Worm (Caenorhabditis elegans) whole organism, L4/young adult: ENCODE data around the gene srw-66.
"Not testable (repeated sequence)": the region's sequence is repeated elsewhere in the genome, so short reads cannot be mapped to it uniquely, and the experiment has no call there.

Source experiments
- W03F9.2 ChIP-seq: fragments of 150-350 bp; optimal IDR thresholded peaks from 2 replicates; lab custom pipeline; 2014; ENCODE audit warnings: missing biosample characterization, missing genetic modification characterization
- dao-5 ChIP-seq: sonication (generic microtip); optimal IDR thresholded peaks from 2 replicates; lab custom pipeline; 2016; ENCODE audit warnings: missing genotype, missing genetic modification characterization, moderate library complexity, missing compliant biosample characterization
- him-1 ChIP-seq: sonication (generic microtip); optimal IDR thresholded peaks from 2 replicates; lab custom pipeline; 2016; ENCODE audit warnings: missing genotype, missing genetic modification reagents, missing genetic modification characterization, missing compliant biosample characterization

Gene srw-66

DNA sequence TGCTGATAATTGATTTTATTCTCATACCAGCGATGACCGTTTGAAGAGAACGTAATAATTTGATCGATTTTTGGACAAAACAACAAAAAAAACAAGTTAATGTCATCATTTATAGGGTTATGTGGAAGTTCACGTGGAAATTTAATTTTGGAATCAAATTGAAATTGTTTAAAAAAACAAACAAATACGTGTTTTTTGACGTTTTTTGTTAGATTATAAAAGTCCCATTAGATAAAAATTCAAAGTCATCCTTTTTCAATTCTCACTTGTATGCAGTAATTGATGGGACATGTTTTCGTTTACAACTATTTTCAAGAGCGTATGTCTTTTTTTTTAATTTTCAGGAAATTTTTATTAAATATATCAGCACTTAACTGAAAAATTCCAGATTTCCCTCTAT is 13.8 kb upstream of the srw-66 start, which contains the start of the genes Y57G7A.6 and Y57G7A.3:
Y57G7A.6 (minus strand) TSS at position 101 of the 400 bp plus-strand sequence.
Y57G7A.3 (plus strand) TSS at position 269 of the 400 bp plus-strand sequence.
- TF ChIP-seq W03F9.2 (tag; lab: Kevin White, UChicago) (no peak), him-1 (tag; lab: Kevin White, UChicago) (no peak), dao-5 (tag; lab: Kevin White, UChicago) (no peak)

DNA sequence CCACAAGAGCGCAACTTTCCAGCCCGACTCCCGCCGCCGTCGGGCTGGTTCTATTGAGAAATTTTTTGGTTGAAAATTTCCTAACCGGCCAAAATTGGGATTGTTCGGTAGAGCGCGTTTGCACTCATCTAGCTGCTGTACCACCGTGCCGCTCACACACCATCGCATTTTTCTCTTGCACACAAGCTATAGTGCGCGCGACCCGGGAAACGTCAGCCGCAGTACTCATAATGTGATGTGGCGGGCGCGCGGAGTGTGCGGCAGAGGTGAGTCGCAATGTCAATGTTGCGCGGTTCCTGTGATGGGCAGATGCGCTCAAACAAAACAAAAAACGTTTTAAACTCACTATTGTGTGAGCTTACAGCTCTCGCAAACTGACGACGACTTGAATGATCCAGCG is 13.3 kb upstream of the srw-66 start:
- TF ChIP-seq dao-5 (tag; lab: Kevin White, UChicago) (no peak), him-1 (tag; lab: Kevin White, UChicago) (no peak), W03F9.2 (tag; lab: Kevin White, UChicago) (no peak)

DNA sequence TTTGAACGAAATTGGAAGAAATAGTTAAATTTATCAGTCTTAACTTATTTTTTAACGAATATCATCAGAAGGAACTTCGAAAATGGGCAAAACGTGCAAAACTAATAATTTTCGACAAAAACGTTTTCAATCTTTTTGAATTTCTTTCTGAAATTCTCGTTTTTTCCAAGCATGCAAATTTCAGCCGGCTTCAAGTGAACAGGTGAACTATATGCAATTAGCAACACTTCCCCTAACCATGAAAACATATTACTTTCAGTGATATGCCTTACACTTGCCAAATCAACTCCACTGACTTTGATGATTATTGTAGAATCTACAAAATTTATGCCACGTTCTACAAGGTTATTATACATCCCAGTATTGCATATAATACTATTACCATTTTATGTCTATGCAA is 6.6 kb upstream of the srw-66 start, which contains the start of gene srz-63:
srz-63 (plus strand) TSS at position 301 of the 400 bp plus-strand sequence.
- not testable (repeated sequence) for TF ChIP-seq him-1, W03F9.2, dao-5 (tag; lab: Kevin White, UChicago)

DNA sequence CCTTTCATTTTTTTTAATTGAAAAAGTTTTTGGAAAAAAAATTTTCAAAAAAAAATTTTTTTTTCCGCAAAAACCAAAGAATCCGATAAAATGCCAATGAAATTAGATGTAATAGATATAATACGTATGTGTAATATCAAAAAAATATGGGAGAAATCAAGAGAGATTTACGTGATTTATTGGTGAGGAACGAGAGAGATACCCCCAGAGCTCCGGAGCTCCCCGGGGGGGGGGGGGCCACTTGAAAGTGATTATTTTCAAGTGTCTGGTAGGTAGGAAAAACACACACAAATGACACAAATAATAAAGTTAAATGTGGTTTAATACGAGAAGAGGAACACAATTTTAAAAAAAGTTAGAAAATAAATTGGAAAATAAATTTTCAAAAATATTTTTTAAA is 5.1 kb upstream of the srw-66 start, which contains the start of gene Y57G7A.11:
Y57G7A.11 (minus strand) TSS at position 101 of the 400 bp plus-strand sequence.
- TF ChIP-seq dao-5 (tag; lab: Kevin White, UChicago) (no peak), W03F9.2 (tag; lab: Kevin White, UChicago) (no peak), him-1 (tag; lab: Kevin White, UChicago) (no peak)

DNA sequence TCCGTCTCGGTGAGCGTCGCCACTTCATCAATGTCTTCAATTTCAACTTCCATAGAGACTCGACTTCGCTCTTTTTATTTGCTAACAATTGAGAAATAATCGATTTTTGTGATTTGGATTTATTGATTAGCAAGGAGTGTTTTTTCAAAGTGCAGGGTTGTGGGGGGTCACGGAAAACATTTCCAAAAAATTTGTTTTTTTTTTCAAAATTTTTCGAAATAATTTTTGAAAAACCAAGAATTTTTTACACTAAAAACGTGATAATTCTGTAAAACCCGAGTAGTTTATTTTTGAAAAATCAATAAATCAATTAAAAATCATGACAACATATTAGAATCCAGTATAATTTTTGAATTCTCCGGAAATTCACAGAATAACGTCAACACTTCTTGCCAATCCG is 3.7 kb upstream of the srw-66 start, which contains the start of gene Y57G7A.5:
Y57G7A.5 (minus strand) TSS at position 101 of the 400 bp plus-strand sequence.
- TF ChIP-seq W03F9.2 (tag; lab: Kevin White, UChicago) (no peak), him-1 (tag; lab: Kevin White, UChicago) (no peak), dao-5 (tag; lab: Kevin White, UChicago) (no peak)

DNA sequence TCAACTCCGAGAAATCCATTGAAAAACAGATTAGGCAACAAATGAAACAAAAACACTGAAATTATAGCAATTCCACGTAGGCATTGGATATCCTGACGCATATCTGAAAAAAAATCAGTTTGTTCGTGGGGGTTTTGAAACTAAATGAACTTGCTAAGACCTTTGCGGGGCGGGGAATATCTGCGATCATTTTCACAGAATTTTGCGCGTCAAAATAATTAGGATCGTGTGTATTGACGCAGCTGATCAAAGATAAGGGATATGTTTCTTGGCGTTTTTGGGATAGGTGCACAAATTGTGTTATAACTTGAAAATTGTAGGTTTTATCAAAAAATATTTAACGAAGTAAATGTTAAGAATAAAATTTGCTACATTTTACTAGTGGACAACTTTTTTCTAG is 4.9 kb downstream of the srw-66 start, which contains the start of gene oac-30:
oac-30 (minus strand) TSS at position 101 of the 400 bp plus-strand sequence.
- TF ChIP-seq dao-5 (tag; lab: Kevin White, UChicago) (no peak), him-1 (tag; lab: Kevin White, UChicago) (no peak), W03F9.2 (tag; lab: Kevin White, UChicago) (no peak)

DNA sequence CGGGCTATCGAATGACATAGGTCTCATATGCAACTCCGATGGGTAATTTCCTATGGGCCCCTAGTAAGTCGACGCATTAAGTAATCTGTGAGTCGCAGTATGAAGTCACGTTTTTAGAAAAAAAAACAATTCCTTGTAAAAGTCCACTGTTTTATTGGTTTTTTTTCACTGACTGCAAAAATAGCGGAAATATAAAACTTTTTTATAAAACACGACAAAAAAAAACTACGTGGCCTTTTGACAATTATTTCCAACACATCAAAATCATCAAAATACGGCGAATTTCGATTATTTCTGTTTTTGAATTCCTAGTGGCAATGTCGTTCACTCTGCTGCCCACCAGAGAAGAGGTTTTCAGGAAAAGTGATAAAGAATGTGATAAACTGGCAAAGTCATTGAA is 13.1 kb downstream of the srw-66 start, which contains the start of gene clpr-2:
clpr-2 (plus strand) TSS at position 301 of the 400 bp plus-strand sequence.
- TF ChIP-seq W03F9.2 (tag; lab: Kevin White, UChicago) (no peak), him-1 (tag; lab: Kevin White, UChicago) (no peak), dao-5 (tag; lab: Kevin White, UChicago) (no peak)

DNA sequence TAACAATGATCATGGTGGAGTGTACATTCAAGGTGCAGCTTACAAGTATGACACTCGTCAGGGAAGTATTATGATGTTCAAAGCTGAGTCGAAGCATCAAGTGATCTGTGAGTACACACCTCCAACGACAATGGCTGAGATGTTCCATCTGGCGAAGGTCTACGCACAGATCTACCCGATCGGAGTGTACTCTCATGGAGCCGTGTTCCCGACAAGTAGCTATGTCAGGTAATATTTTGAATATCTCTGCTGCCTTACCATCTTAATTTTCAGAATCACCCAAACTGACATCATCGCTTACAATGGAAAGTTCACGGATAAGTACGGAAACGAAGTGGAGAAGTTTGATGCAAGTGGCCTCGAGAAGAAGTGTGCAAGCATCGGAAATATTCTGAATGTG is 15.0 kb downstream of the srw-66 start:
- TF ChIP-seq him-1 (tag; lab: Kevin White, UChicago) (no peak), W03F9.2 (tag; lab: Kevin White, UChicago) (no peak), dao-5 (tag; lab: Kevin White, UChicago) (no peak)

DNA sequence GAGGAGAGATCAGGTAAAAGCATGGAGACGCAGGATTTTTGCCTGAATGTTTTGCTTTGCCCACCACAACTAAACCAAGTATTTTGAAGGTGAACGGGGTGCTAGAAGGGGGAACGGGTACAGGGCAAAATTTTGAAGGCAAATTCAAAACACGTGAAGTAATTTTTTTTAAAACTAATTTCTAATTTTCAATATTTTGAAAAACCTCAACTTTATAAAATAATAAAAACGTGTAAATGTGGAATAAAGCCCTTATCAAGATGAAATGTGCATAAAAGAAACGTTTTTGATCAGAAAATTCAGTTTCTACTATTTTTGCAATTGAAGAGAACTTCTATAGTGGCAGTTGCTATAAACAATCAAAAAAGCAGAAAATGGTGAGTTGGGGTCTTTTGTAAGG is 16.1 kb downstream of the srw-66 start, which contains the start of gene clec-119:
clec-119 (plus strand) TSS at position 301 of the 400 bp plus-strand sequence.
- no peak for TF ChIP-seq him-1 (tag; lab: Kevin White, UChicago)
- TF ChIP-seq dao-5 (tag; lab: Kevin White, UChicago), result no peak
- no peak for TF ChIP-seq W03F9.2 (tag; lab: Kevin White, UChicago)

DNA sequence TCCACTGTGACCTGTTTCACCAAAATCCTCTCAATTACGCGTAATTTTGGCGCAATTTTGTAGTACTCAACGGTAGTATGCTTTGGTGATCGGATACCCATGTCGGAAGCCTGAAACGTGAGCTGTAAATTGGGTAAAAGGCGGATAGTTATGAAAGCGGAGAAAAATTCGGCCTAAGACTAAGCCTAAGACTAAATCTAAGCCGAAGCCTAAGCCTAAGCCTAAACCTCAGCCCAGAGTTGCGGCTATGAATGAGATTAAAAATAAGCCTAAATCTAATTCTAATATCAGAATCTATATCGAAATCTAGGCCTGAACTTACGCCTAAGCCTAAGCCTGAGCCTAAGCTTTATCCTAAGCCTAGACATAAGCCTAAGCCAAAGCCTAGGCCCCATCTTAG is 19.5 kb downstream of the srw-66 start, which contains the start of gene lin-42:
lin-42 (minus strand) TSS at position 101 of the 400 bp plus-strand sequence.
- TF ChIP-seq dao-5 (tag; lab: Kevin White, UChicago) (no peak), him-1 (tag; lab: Kevin White, UChicago) (no peak), W03F9.2 (tag; lab: Kevin White, UChicago) (no peak)

DNA sequence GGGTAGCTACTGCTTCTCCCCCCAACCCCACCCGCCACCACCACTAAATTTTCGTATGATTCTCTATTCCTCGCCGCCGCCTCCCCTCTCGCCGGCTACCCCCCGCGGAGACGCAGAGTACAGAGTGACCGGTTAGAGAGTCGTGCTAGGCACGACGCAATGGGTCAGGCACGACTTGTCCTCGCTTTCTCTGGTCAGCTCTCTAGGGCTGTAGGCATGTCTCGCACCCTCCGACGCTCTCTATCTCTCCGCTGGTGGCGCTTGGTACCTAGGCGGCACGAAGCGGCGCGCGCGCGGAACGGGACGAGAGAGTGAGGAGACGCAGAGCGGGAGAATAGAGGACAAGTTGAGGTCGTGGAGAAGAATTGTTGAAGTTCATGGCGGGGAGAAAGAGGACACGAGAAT is 24.9 kb downstream of the srw-66 start:
- TF ChIP-seq him-1 (tag; lab: Kevin White, UChicago) (no peak), dao-5 (tag; lab: Kevin White, UChicago) (no peak), W03F9.2 (tag; lab: Kevin White, UChicago) (no peak)

DNA sequence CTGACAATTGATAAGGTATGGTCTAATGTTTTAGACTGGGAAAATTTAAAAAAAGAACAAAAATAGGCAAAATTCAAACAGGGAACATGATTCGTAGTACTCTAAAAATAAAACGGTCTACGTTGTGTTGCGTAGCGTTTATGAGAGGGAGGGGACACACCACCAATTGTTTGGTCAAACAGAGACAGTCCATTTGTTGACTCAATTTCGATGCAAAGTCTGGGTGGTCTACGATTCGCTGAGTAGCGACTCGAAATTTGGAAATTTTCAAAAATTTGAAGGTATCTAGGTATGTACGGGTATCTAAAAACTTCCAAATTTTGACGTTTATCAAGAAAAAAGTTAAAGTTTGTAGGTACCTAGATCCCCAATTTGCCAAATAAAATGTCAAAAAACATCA is 25.9 kb downstream of the srw-66 start:
- TF ChIP-seq dao-5 (tag; lab: Kevin White, UChicago) (no peak), him-1 (tag; lab: Kevin White, UChicago) (no peak), W03F9.2 (tag; lab: Kevin White, UChicago) (no peak)

DNA sequence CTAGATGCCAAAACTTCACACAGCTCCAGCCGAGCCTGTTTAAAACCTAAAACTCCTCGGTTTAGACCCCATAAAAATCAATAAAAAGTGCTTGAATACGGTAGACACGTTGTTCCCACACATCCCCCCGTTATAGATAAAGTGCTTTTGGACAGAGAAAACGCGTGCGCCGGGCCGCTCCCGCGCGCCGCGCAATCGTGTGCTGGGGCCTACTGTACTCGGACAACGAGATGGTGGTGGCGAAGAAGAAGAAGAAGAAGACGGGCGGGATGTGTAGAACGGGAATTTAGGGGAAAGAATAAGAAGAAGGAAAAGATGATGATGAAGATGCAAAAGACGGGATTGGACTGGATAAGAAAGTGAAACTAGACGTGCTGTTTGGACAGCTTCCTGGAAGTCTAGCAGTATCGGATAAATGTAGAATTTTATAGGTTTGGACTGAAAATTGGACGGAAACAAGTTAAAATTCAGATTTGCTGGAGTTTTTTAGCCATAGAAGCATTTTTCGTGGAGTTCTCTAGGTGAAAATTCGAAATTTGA is 27.2 kb downstream of the srw-66 start:
- TF ChIP-seq dao-5 (tag; lab: Kevin White, UChicago) (no peak), W03F9.2 (tag; lab: Kevin White, UChicago) (no peak), him-1 (tag; lab: Kevin White, UChicago) (no peak)
